Worm (Caenorhabditis elegans): Measurements from ENCODE around the gene Y17G7B.20.

DNA sequence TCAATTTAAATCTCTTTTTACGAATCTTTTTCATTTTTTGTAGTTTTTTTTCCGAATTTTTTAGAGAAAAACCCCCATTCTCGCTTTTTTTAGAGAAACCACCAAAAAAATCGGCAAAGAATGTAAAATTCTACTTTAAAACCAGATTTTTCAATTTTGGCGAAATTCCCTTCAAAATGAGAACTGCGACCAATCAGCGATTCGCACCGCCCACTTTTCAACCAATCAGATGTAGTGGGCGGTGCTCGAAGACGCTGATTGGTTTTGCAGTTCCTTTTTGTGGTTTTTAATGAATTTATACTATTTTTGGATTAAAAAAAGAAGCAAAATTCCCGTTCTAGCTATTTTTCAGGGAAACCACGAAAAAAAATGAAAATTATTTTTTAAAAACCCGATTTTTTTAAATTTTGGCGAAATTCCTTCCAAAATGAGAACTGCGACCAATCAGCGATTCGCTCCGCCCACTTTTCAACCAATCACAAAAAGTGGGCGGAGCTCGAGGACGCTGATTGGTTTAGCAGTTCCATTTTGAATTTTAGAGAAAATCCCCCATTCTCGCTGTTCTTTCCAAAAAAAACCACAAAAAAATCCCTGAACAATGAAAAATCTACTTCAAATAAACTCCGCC lies 8.5 kb downstream of the Y17G7B.20 start:
- TF ChIP-seq lin-13 (GFP tag; optimal IDR thresholded peaks at IDR 0.05) (no peak), D1046.2 (GFP tag; IDR thresholded peaks at IDR 0.05) (no peak), ztf-11 (tag; optimal IDR thresholded peaks at IDR 0.05) (no peak), ama-1 (optimal IDR thresholded peaks at IDR 0.05) (no peak), daf-12 (tag; optimal IDR thresholded peaks at IDR 0.05) (no peak), attf-4 (tag; optimal IDR thresholded peaks at IDR 0.05) (no peak), T26A8.4 (GFP tag; IDR thresholded peaks at IDR 0.05) (no peak), ceh-82 (tag; optimal IDR thresholded peaks at IDR 0.05) (no peak), unc-62 (GFP tag; optimal IDR thresholded peaks at IDR 0.05 in 1 of 2) (no peak), unc-62 (tag; optimal IDR thresholded peaks at IDR 0.05) (no peak), lin-29 (GFP tag; IDR thresholded peaks at IDR 0.05) (no peak), skn-1 (tag; optimal IDR thresholded peaks at IDR 0.05) (no peak), aly-2 (tag; optimal IDR thresholded peaks at IDR 0.05) (no peak), nhr-11 (tag; optimal IDR thresholded peaks at IDR 0.05) (no peak), set-16 (GFP tag; IDR thresholded peaks at IDR 0.05) (no peak)

Measured in whole organism, L4 larva.